Worm (Caenorhabditis elegans): Measurements from ENCODE around the gene anoh-1.
A peak's percentile ranks its signal among the peaks of the same experiment; 100 is the strongest.

anoh-1 gene

DNA sequence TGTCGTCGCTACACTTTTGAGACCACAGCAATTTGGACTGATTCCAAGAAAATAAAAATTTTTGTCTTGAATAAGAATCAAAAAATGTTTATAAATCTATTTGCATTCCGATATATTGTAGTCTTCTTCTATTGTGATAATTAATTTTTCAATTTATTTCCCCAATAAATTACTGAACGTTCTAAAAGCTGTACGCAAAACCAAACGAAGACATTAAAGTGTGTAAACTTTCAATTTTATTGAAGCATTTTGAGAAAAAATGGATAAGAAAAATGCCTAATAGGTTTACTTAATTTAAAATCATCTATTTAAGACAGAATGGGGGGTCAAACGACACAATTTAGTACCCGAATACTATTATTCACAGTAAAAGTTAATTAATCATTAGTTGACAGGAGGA lies 56.2 kb downstream of the anoh-1 start:
- TF ChIP-seq D2030.7 (GFP tag; IDR thresholded peaks at IDR 0.05): 0 out of 2 replicates have a peak, but pooled peaks have one; percentile 43
- TF ChIP-seq let-526 (GFP tag; IDR thresholded peaks at IDR 0.05): no peak
- TF ChIP-seq F57C9.4 (tag; optimal IDR thresholded peaks at IDR 0.05): no peak
- peak; percentile 12; the same call in 1 of the 2 replicates for TF ChIP-seq madf-6 (GFP tag; IDR thresholded peaks at IDR 0.05)
- TF ChIP-seq him-1 (tag; optimal IDR thresholded peaks at IDR 0.05): peak; percentile 14
- TF ChIP-seq Y53F4B.3 (GFP tag; IDR thresholded peaks at IDR 0.05): no peak
- TF ChIP-seq pbrm-1 (GFP tag; IDR thresholded peaks at IDR 0.05): no peak
- TF ChIP-seq hmg-1.2 (GFP tag; IDR thresholded peaks at IDR 0.05): 0 out of 2 replicates have a peak, but pooled peaks have one; percentile 4
- TF ChIP-seq attf-6 (GFP tag; IDR thresholded peaks at IDR 0.05): peak; percentile 53
- TF ChIP-seq lin-26 (GFP tag; IDR thresholded peaks at IDR 0.05): peak; percentile 21; the same call in 1 of the 2 replicates
- peak; percentile 49 for TF ChIP-seq tlf-1 (GFP tag; optimal IDR thresholded peaks at IDR 0.05)
- 0 out of 2 replicates have a peak, but pooled peaks have one; percentile 59 for TF ChIP-seq Y95B8A.8 (GFP tag; IDR thresholded peaks at IDR 0.05)
- TF ChIP-seq F33H1.4 (GFP tag; IDR thresholded peaks at IDR 0.05): 0 out of 2 replicates have a peak, but pooled peaks have one; percentile 7
- peak; percentile 13; the same call in 1 of the 2 replicates for TF ChIP-seq hsf-1 (GFP tag; IDR thresholded peaks at IDR 0.05)
- no peak for TF ChIP-seq aptf-3 (GFP tag; IDR thresholded peaks at IDR 0.05)
- TF ChIP-seq ztf-28 (GFP tag; IDR thresholded peaks at IDR 0.05): no peak
- no peak for TF ChIP-seq F22D6.2 (tag; optimal IDR thresholded peaks at IDR 0.05)
- TF ChIP-seq egl-44 (GFP tag; IDR thresholded peaks at IDR 0.05): no peak
- TF ChIP-seq efl-1 (GFP tag; optimal IDR thresholded peaks at IDR 0.05): peak; percentile 7
- TF ChIP-seq tbp1 (GFP tag; optimal IDR thresholded peaks at IDR 0.05): peak; percentile 6
- TF ChIP-seq lsl-1 (GFP tag; optimal IDR thresholded peaks at IDR 0.05): peak; percentile 2
- peak; percentile 48 for TF ChIP-seq snpc-1.3 (tag; optimal IDR thresholded peaks at IDR 0.05; ENCODE audit: insufficient read depth)
- no peak for TF ChIP-seq dpl-1 (GFP tag; optimal IDR thresholded peaks at IDR 0.05)
- no peak for TF ChIP-seq tbx-9 (tag; optimal IDR thresholded peaks at IDR 0.05; ENCODE audit: borderline replicate concordance)
- no peak for TF ChIP-seq ZK185.1 (tag; optimal IDR thresholded peaks at IDR 0.05; ENCODE audit: poor library complexity, severe bottlenecking)
- no peak for TF ChIP-seq nhr-90 (tag; optimal IDR thresholded peaks at IDR 0.05)
- TF ChIP-seq cebp-1 (GFP tag; IDR thresholded peaks at IDR 0.05): no peak
- peak; percentile 6 for TF ChIP-seq cebp-1 (tag; optimal IDR thresholded peaks at IDR 0.05)
- TF ChIP-seq lin-40 (tag; optimal IDR thresholded peaks at IDR 0.05): no peak
- no peak for TF ChIP-seq F55B11.4 (tag; optimal IDR thresholded peaks at IDR 0.05; ENCODE audit: borderline replicate concordance, insufficient read depth)
- no peak for TF ChIP-seq ztf-22 (GFP tag; optimal IDR thresholded peaks at IDR 0.05)
- no peak for TF ChIP-seq Y67H2A.10 (GFP tag; conservative IDR thresholded peaks at IDR 0.05)
- peak; percentile 9; the same call in 1 of the 2 replicates for TF ChIP-seq dox-1 (GFP tag; IDR thresholded peaks at IDR 0.05)
- 0 out of 2 replicates have a peak, but pooled peaks have one; percentile 23 for TF ChIP-seq ztf-25 (GFP tag; IDR thresholded peaks at IDR 0.05)
- peak; percentile 75; the same call in 1 of the 2 replicates for TF ChIP-seq Y79H2A.3 (GFP tag; conservative IDR thresholded peaks at IDR 0.05)
- peak; percentile 10 for TF ChIP-seq lin-54 (GFP tag; optimal IDR thresholded peaks at IDR 0.05)
- TF ChIP-seq nfya-2 (GFP tag; IDR thresholded peaks at IDR 0.05): no peak
- TF ChIP-seq bed-1 (GFP tag; IDR thresholded peaks at IDR 0.05): no peak
- TF ChIP-seq F52B5.7 (tag; optimal IDR thresholded peaks at IDR 0.05): no peak
- TF ChIP-seq egrh-3 (GFP tag; IDR thresholded peaks at IDR 0.05): no peak
- TF ChIP-seq ama-1 (optimal IDR thresholded peaks at IDR 0.05): no peak
- peak in 1 of 2 experiments; percentile 51 for TF ChIP-seq ama-1 (GFP tag; optimal IDR thresholded peaks at IDR 0.05)
- TF ChIP-seq snpc-1.1 (tag; optimal IDR thresholded peaks at IDR 0.05; ENCODE audit: insufficient read depth): no peak
- no peak for TF ChIP-seq nhr-120 (GFP tag; IDR thresholded peaks at IDR 0.05)
- peak; percentile 67 for TF ChIP-seq Y53G8AR.9 (GFP tag; conservative IDR thresholded peaks at IDR 0.05)
- TF ChIP-seq lin-35 (GFP tag; optimal IDR thresholded peaks at IDR 0.05): no peak
- TF ChIP-seq nfya-1 (tag; optimal IDR thresholded peaks at IDR 0.05; ENCODE audit: borderline replicate concordance, insufficient read depth): no peak
- peak; percentile 81 for TF ChIP-seq hrde-1 (tag; optimal IDR thresholded peaks at IDR 0.05; ENCODE audit: borderline replicate concordance)
